Worm (Caenorhabditis elegans): ENCODE results near the gene Y6G8.6.

Gene Y6G8.6

DNA sequence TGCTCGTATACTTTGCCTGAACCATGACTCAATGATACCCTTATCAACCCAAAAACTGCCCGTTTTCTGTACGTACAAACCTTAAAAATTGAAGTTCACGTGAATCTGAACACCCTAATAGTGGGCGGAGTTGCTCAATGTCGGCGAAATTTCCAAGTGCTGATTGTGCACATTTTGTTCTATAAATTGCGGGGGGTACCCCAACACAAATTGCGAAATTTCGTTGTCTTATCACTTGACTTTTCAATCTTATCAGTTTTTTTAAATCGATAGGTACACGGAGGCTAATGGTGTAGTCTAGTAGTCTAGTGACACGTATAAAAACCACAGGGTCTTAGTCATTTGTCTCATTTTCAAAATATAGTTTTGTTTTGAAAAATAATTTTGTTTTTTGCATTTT is 42.5 kb upstream of the Y6G8.6 start, which contains the start of gene fbxa-108 (continued):
- TF ChIP-seq F26F4.8 (GFP tag; conservative IDR thresholded peaks at IDR 0.05): no peak
- no peak for TF ChIP-seq dpl-1 (GFP tag; optimal IDR thresholded peaks at IDR 0.05)
- TF ChIP-seq egl-43 (GFP tag; IDR thresholded peaks at IDR 0.05): no peak
- TF ChIP-seq zip-11 (GFP tag; IDR thresholded peaks at IDR 0.05): no peak
- TF ChIP-seq mdl-1 (tag; optimal IDR thresholded peaks at IDR 0.05): peak in 1 of 2 experiments; percentile 32
- no peak for TF ChIP-seq dmd-9 (GFP tag; IDR thresholded peaks at IDR 0.05)
- TF ChIP-seq ztf-11 (tag; optimal IDR thresholded peaks at IDR 0.05): no peak
- no peak for TF ChIP-seq ama-1 (optimal IDR thresholded peaks at IDR 0.05)
- peak; percentile 75 for TF ChIP-seq lin-1 (GFP tag; IDR thresholded peaks at IDR 0.05)
- TF ChIP-seq gei-8 (GFP tag; optimal IDR thresholded peaks at IDR 0.05): no peak
- TF ChIP-seq unc-62 (GFP tag; optimal IDR thresholded peaks at IDR 0.05 in 1 of 2): no peak
- no peak for TF ChIP-seq unc-62 (tag; optimal IDR thresholded peaks at IDR 0.05)
- TF ChIP-seq aha-1 (tag): peak; percentile 94
- no peak for TF ChIP-seq madf-5 (GFP tag; IDR thresholded peaks at IDR 0.05)
- TF ChIP-seq lin-15B (tag; optimal IDR thresholded peaks at IDR 0.05): no peak
- no peak; the same call in 1 of the 2 replicates for TF ChIP-seq pha-4 (GFP tag; IDR thresholded peaks at IDR 0.05)
- TF ChIP-seq pha-4 (tag; optimal IDR thresholded peaks at IDR 0.05): no peak
- no peak for TF ChIP-seq nhr-25 (tag; optimal IDR thresholded peaks at IDR 0.05; ENCODE audit: borderline replicate concordance, insufficient read depth)
- TF ChIP-seq lsy-2 (tag; optimal IDR thresholded peaks at IDR 0.05): peak in 1 of 2 experiments; percentile 44
- no peak for TF ChIP-seq ceh-82 (tag; optimal IDR thresholded peaks at IDR 0.05)
- peak; percentile 94 for TF ChIP-seq nhr-28 (tag; optimal IDR thresholded peaks at IDR 0.05)
- TF ChIP-seq cey-2 (tag; optimal IDR thresholded peaks at IDR 0.05; ENCODE audit: borderline replicate concordance, insufficient read depth): peak; percentile 40
- peak; percentile 89 for TF ChIP-seq hlh-11 (tag; optimal IDR thresholded peaks at IDR 0.05)
- peak; percentile 78 for TF ChIP-seq nhr-102 (tag; optimal IDR thresholded peaks at IDR 0.05)
- no peak for TF ChIP-seq mdt-29 (GFP tag; IDR thresholded peaks at IDR 0.05)
- no peak for TF ChIP-seq D1046.2 (GFP tag; IDR thresholded peaks at IDR 0.05)
- TF ChIP-seq nhr-77 (tag; optimal IDR thresholded peaks at IDR 0.05): peak; percentile 90
- TF ChIP-seq nhr-10 (tag; optimal IDR thresholded peaks at IDR 0.05): peak; percentile 48
- peak; percentile 47 for TF ChIP-seq jun-1 (tag; optimal IDR thresholded peaks at IDR 0.05)

ce11 chrV:17658824-17659223 is 42.1 kb upstream of the Y6G8.6 start:
- no peak for TF ChIP-seq set-16 (GFP tag; IDR thresholded peaks at IDR 0.05)
- no peak for TF ChIP-seq ceh-62 (tag; optimal IDR thresholded peaks at IDR 0.05)
- TF ChIP-seq unc-62 (GFP tag; optimal IDR thresholded peaks at IDR 0.05 in 1 of 2): no peak
- TF ChIP-seq unc-62 (tag; optimal IDR thresholded peaks at IDR 0.05): no peak
- TF ChIP-seq D1046.2 (GFP tag; IDR thresholded peaks at IDR 0.05): no peak
- TF ChIP-seq nhr-28 (tag; optimal IDR thresholded peaks at IDR 0.05): no peak
- no peak for TF ChIP-seq daf-8 (GFP tag; IDR thresholded peaks at IDR 0.05)
- TF ChIP-seq pqm-1 (tag; optimal IDR thresholded peaks at IDR 0.05): no peak
- TF ChIP-seq hmg-1.1 (GFP tag; IDR thresholded peaks at IDR 0.05): no peak
- no peak for TF ChIP-seq mxl-3 (GFP tag; optimal IDR thresholded peaks at IDR 0.05)
- TF ChIP-seq ZK337.2 (GFP tag; IDR thresholded peaks at IDR 0.05): no peak
- TF ChIP-seq tra-1 (GFP tag; IDR thresholded peaks at IDR 0.05): no peak

DNA sequence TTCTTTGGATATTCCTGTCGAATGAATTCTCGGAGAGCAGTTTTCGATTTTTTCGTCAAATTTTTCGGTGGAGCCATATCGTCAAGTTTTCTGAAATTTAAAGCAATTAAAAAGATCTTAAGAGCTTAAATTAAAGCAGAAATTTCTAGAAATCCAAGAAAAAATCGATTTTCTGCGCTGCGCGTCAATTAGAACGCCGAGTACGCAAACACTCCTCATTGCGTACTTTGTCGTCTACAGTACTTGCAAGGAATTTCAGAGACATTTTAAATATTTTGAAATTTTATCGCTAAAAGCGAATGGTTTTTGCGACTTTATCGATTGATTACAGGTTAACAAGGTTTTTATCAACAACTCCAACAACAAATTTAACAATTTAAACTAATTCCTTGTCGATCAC is 38.5 kb upstream of the Y6G8.6 start:
- TF ChIP-seq daf-8 (GFP tag; IDR thresholded peaks at IDR 0.05) (no peak), F26F4.8 (GFP tag; conservative IDR thresholded peaks at IDR 0.05) (no peak), mes-2 (tag; optimal IDR thresholded peaks at IDR 0.05; ENCODE audit: poor library complexity, severe bottlenecking) (no peak), ceh-28 (tag; optimal IDR thresholded peaks at IDR 0.05) (no peak), mep-1 (tag; optimal IDR thresholded peaks at IDR 0.05) (no peak), egl-27 (tag; optimal IDR thresholded peaks at IDR 0.05) (no peak), hmg-1.1 (GFP tag; IDR thresholded peaks at IDR 0.05) (no peak), mdt-29 (GFP tag; IDR thresholded peaks at IDR 0.05) (no peak), zip-11 (GFP tag; IDR thresholded peaks at IDR 0.05) (no peak), hlh-30 (tag; optimal IDR thresholded peaks at IDR 0.05; ENCODE audit: insufficient read depth) (no peak), arid-1 (GFP tag; conservative IDR thresholded peaks at IDR 0.05) (no peak), dmd-8 (GFP tag; IDR thresholded peaks at IDR 0.05) (no peak), hlh-11 (tag; optimal IDR thresholded peaks at IDR 0.05) (no peak), hif-1 (tag; optimal IDR thresholded peaks at IDR 0.05) (no peak), zfp-2 (tag; optimal IDR thresholded peaks at IDR 0.05) (no peak), lin-1 (GFP tag; IDR thresholded peaks at IDR 0.05) (no peak), zip-2 (tag; optimal IDR thresholded peaks at IDR 0.05) (no peak), fkh-10 (GFP tag; optimal IDR thresholded peaks at IDR 0.05) (no peak)

Measured in whole organism, L4 larva.